Worm (Caenorhabditis elegans) whole organism, L3 larva: ENCODE results near the gene F58H1.8.

Experiments used
- R02D3.7 ChIP-seq: fragments of 150-350 bp; optimal IDR thresholded peaks from 2 replicates; lab custom pipeline; 2014; ENCODE audit warnings: missing biosample characterization, missing genetic modification characterization
- ZK546.5 ChIP-seq: sonication (generic microtip); optimal IDR thresholded peaks from 2 replicates; lab custom pipeline; 2017; ENCODE audit warnings: missing biosample characterization, missing genetic modification characterization
- aly-2 ChIP-seq: fragments of 150-350 bp; optimal IDR thresholded peaks from 2 replicates; lab custom pipeline; 2014; ENCODE audit warnings: missing biosample characterization, missing genetic modification characterization
- ama-1 ChIP-seq: fragments of 150-350 bp; optimal IDR thresholded peaks from 2 replicates; lab custom pipeline; 2018
- ceh-16 ChIP-seq: sonication (generic microtip); optimal IDR thresholded peaks from 2 replicates; lab custom pipeline; 2017; ENCODE audit warnings: missing biosample characterization, missing genetic modification characterization
- ceh-28 ChIP-seq: fragments of 150-350 bp; optimal IDR thresholded peaks from 2 replicates; lab custom pipeline; 2014; ENCODE audit warnings: missing biosample characterization, missing genetic modification reagents, missing genetic modification characterization
- ceh-82 ChIP-seq: fragments of 150-350 bp; optimal IDR thresholded peaks from 2 replicates; lab custom pipeline; 2014; ENCODE audit warnings: missing biosample characterization, missing genetic modification characterization
- ceh-9 ChIP-seq: sonication (generic microtip); optimal IDR thresholded peaks from 2 replicates; lab custom pipeline; 2018; ENCODE audit warnings: missing biosample characterization, missing genetic modification characterization
- egl-27 ChIP-seq: sonication (generic microtip); optimal IDR thresholded peaks from 4 replicates; lab custom pipeline; 2017; ENCODE audit warnings: missing biosample characterization, missing genetic modification reagents, missing genetic modification characterization
- egl-5 ChIP-seq: fragments of 150-350 bp; optimal IDR thresholded peaks from 2 replicates; lab custom pipeline; 2017; ENCODE audit warnings: missing biosample characterization, missing genetic modification reagents, missing genetic modification characterization, inconsistent platforms
- elt-1 ChIP-seq: fragments of 150-350 bp; optimal IDR thresholded peaks from 2 replicates; lab custom pipeline; 2014; ENCODE audit warnings: missing biosample characterization, missing genetic modification characterization
- elt-2 ChIP-seq: sonication (generic microtip); optimal IDR thresholded peaks from 2 replicates; lab custom pipeline; 2016; ENCODE audit warnings: missing genetic modification reagents, mild to moderate bottlenecking, missing genetic modification characterization, missing compliant biosample characterization
- elt-3 ChIP-seq, 3 experiments: fragments of 150-350 bp in 1 of 3; sonication (generic microtip) in 2 of 3; optimal IDR thresholded peaks; 2 replicates in 2 of 3; 4 replicates in 1 of 3; lab custom pipeline; 2014 to 2017; ENCODE audit warnings: missing biosample characterization in 3 of 3, missing genetic modification characterization in 3 of 3
- eor-1 ChIP-seq, 2 experiments: fragments of 150-350 bp; optimal IDR thresholded peaks; 2 replicates each; lab custom pipeline; 2014 to 2018; ENCODE audit warnings: missing biosample characterization in 2 of 2, missing genetic modification characterization in 2 of 2
- fkh-10 ChIP-seq: sonication (generic microtip); optimal IDR thresholded peaks from 2 replicates; lab custom pipeline; 2017; ENCODE audit warnings: missing biosample characterization, missing genetic modification reagents, missing genetic modification characterization
- fos-1 ChIP-seq: fragments of 150-350 bp; optimal IDR thresholded peaks from 2 replicates; lab custom pipeline; 2014; ENCODE audit warnings: missing biosample characterization, missing genetic modification characterization
- hmg-11 ChIP-seq: sonication (generic microtip); optimal IDR thresholded peaks from 2 replicates; lab custom pipeline; 2016; ENCODE audit warnings: missing genetic modification characterization, missing compliant biosample characterization
- jun-1 ChIP-seq: fragments of 150-350 bp; optimal IDR thresholded peaks from 2 replicates; lab custom pipeline; 2014; ENCODE audit warnings: missing biosample characterization, missing genetic modification reagents, missing genetic modification characterization
- lin-15B ChIP-seq: fragments of 150-350 bp; optimal IDR thresholded peaks from 2 replicates; lab custom pipeline; 2014; ENCODE audit warnings: missing biosample characterization, missing genetic modification characterization
- lin-39 ChIP-seq: fragments of 150-350 bp; optimal IDR thresholded peaks from 2 replicates; lab custom pipeline; 2018; ENCODE audit warnings: missing biosample characterization, missing genetic modification reagents, missing genetic modification characterization
- lsy-12 ChIP-seq: sonication (generic microtip); optimal IDR thresholded peaks from 2 replicates; lab custom pipeline; 2016; ENCODE audit warnings: mild to moderate bottlenecking, missing genetic modification characterization, missing compliant biosample characterization
- mdl-1 ChIP-seq: fragments of 150-350 bp; optimal IDR thresholded peaks from 2 replicates; lab custom pipeline; 2014; ENCODE audit warnings: missing biosample characterization, missing genetic modification characterization
- mml-1 ChIP-seq: fragments of 150-350 bp; sonication (generic microtip); optimal IDR thresholded peaks from 3 replicates; lab custom pipeline; 2014; ENCODE audit warnings: missing biosample characterization, missing genetic modification characterization
- nfya-1 ChIP-seq: sonication (generic microtip); optimal IDR thresholded peaks from 2 replicates; lab custom pipeline; 2017; ENCODE audit warnings: missing genetic modification characterization, mild to moderate bottlenecking, missing compliant biosample characterization, antibody characterized with exemption, moderate library complexity; ENCODE audit not compliant: insufficient read depth
- nhr-11 ChIP-seq: fragments of 150-350 bp; optimal IDR thresholded peaks from 2 replicates; lab custom pipeline; 2014; ENCODE audit warnings: missing biosample characterization, missing genetic modification characterization
- nhr-12 ChIP-seq: fragments of 150-350 bp; optimal IDR thresholded peaks from 2 replicates; lab custom pipeline; 2014; ENCODE audit warnings: missing biosample characterization, missing genetic modification characterization
- nhr-23 ChIP-seq: fragments of 150-350 bp; optimal IDR thresholded peaks from 2 replicates; lab custom pipeline; 2014; ENCODE audit warnings: missing biosample characterization, missing genetic modification reagents, missing genetic modification characterization
- nhr-237 ChIP-seq: fragments of 150-350 bp; optimal IDR thresholded peaks from 2 replicates; lab custom pipeline; 2014; ENCODE audit warnings: missing biosample characterization, missing genetic modification characterization
- nhr-25 ChIP-seq: sonication (generic microtip); optimal IDR thresholded peaks from 2 replicates; lab custom pipeline; 2017; ENCODE audit warnings: missing biosample characterization, missing genetic modification characterization
- nhr-28 ChIP-seq: fragments of 150-350 bp; optimal IDR thresholded peaks from 2 replicates; lab custom pipeline; 2014; ENCODE audit warnings: missing biosample characterization, missing genetic modification characterization
- nhr-43 ChIP-seq: sonication (generic microtip); optimal IDR thresholded peaks from 2 replicates; lab custom pipeline; 2016; ENCODE audit warnings: mild to moderate bottlenecking, missing genetic modification characterization, missing compliant biosample characterization; ENCODE audit not compliant: poor library complexity, severe bottlenecking
- nhr-67 ChIP-seq: fragments of 150-350 bp; optimal IDR thresholded peaks from 2 replicates; lab custom pipeline; 2014; ENCODE audit warnings: missing biosample characterization, missing genetic modification characterization
- nhr-76 ChIP-seq: fragments of 150-350 bp; sonication (generic microtip); optimal IDR thresholded peaks from 5 replicates; lab custom pipeline; 2014; ENCODE audit warnings: missing biosample characterization, missing genetic modification characterization
- nhr-77 ChIP-seq: fragments of 150-350 bp; optimal IDR thresholded peaks from 2 replicates; lab custom pipeline; 2014; ENCODE audit warnings: missing biosample characterization, missing genetic modification characterization
- pha-4 ChIP-seq: fragments of 150-350 bp; optimal IDR thresholded peaks from 2 replicates; lab custom pipeline; 2014; ENCODE audit warnings: missing biosample characterization, missing genetic modification reagents, missing genetic modification characterization
- pqm-1 ChIP-seq: fragments of 150-350 bp; optimal IDR thresholded peaks from 2 replicates; lab custom pipeline; 2017; ENCODE audit warnings: missing biosample characterization, missing genetic modification characterization, inconsistent platforms
- skn-1 ChIP-seq: fragments of 150-350 bp; optimal IDR thresholded peaks from 2 replicates; lab custom pipeline; 2014; ENCODE audit warnings: missing biosample characterization, missing genetic modification characterization
- snpc-4 ChIP-seq: fragments of 150-350 bp; optimal IDR thresholded peaks from 2 replicates; lab custom pipeline; 2014; ENCODE audit warnings: missing biosample characterization, missing genetic modification characterization
- tbx-2 ChIP-seq: sonication (generic microtip); optimal IDR thresholded peaks from 2 replicates; lab custom pipeline; 2016; ENCODE audit warnings: mild to moderate bottlenecking, missing genetic modification characterization, missing compliant biosample characterization
- unc-39 ChIP-seq: sonication (generic microtip); optimal IDR thresholded peaks from 4 replicates; lab custom pipeline; 2017; ENCODE audit warnings: missing biosample characterization, missing genetic modification characterization
- unc-62 ChIP-seq: fragments of 150-350 bp; sonication (generic microtip); optimal IDR thresholded peaks from 4 replicates; lab custom pipeline; 2014; ENCODE audit warnings: missing biosample characterization, missing genetic modification reagents, missing genetic modification characterization
- ztf-11 ChIP-seq: fragments of 150-350 bp; optimal IDR thresholded peaks from 2 replicates; lab custom pipeline; 2014; ENCODE audit warnings: missing biosample characterization, missing genetic modification characterization
- ztf-4 ChIP-seq: fragments of 150-350 bp; optimal IDR thresholded peaks from 2 replicates; lab custom pipeline; 2014; ENCODE audit warnings: missing biosample characterization, missing genetic modification characterization

Gene F58H1.8

ce11 chrV:11934848-11935247 lies at the start of gene F58H1.8:
Gene F58H1.8 (plus strand): TSS chrV:11935148.
- TF ChIP-seq nhr-77 (tag; lab: Kevin White, UChicago), result no peak
- no peak for TF ChIP-seq fkh-10
- no peak for TF ChIP-seq ceh-16 (tag; lab: Kevin White, UChicago)
- TF ChIP-seq ceh-9 (tag; lab: Kevin White, UChicago), result no peak
- TF ChIP-seq ceh-28, result no peak
- no peak for TF ChIP-seq tbx-2
- no peak for TF ChIP-seq elt-1 (tag; lab: Kevin White, UChicago)
- TF ChIP-seq nhr-76 (tag; lab: Kevin White, UChicago), result no peak
- no peak for TF ChIP-seq pha-4 (tag; lab: Kevin White, UChicago)
- TF ChIP-seq skn-1, result no peak
- no peak for TF ChIP-seq nhr-23
- no peak for TF ChIP-seq nhr-11 (tag; lab: Kevin White, UChicago)
- TF ChIP-seq lsy-12 (tag; lab: Kevin White, UChicago), result no peak
- no peak for TF ChIP-seq pqm-1 (tag; lab: Kevin White, UChicago)
- no peak for TF ChIP-seq ztf-11 (tag; lab: Kevin White, UChicago)
- TF ChIP-seq fos-1 (tag; lab: Kevin White, UChicago), result no peak

ce11 chrV:11885939-11886338 lies 49.0 kb upstream of the F58H1.8 start:
- TF ChIP-seq nhr-237 (tag; lab: Kevin White, UChicago) (no peak), nhr-28 (tag; lab: Kevin White, UChicago) (no peak), fos-1 (tag; lab: Kevin White, UChicago) (no peak), nhr-23 (peak; percentile 59), fkh-10 (no peak), ztf-4 (tag; lab: Kevin White, UChicago) (no peak), lin-39 (peak; percentile 2), nhr-43 (tag; lab: Kevin White, UChicago) (peak; percentile 68), pqm-1 (tag; lab: Kevin White, UChicago) (peak; percentile 91), nhr-76 (tag; lab: Kevin White, UChicago) (no peak), pha-4 (tag; lab: Kevin White, UChicago) (peak; percentile 85), snpc-4 (tag; lab: Kevin White, UChicago) (no peak), egl-27 (tag; lab: Kevin White, UChicago) (no peak), ama-1 (lab: Kevin White, UChicago) (peak; percentile 86), elt-2 (tag; lab: Kevin White, UChicago) (peak; percentile 85), mdl-1 (peak; percentile 47), nhr-11 (tag; lab: Kevin White, UChicago) (no peak), jun-1 (peak; percentile 93), nfya-1 (peak; percentile 27)
- TF ChIP-seq, all 47 proteins: peak for 10

- TF ChIP-seq R02D3.7 (no peak), nhr-25 (tag; lab: Kevin White, UChicago) (peak; percentile 10), eor-1 (tag; optimal IDR thresholded peaks at IDR 0.05; lab: Kevin White, UChicago) (no peak), fos-1 (tag; lab: Kevin White, UChicago) (no peak), nfya-1 (peak; percentile 59), nhr-43 (tag; lab: Kevin White, UChicago) (peak; percentile 95), mml-1 (tag; lab: Kevin White, UChicago) (peak; percentile 26), pha-4 (tag; lab: Kevin White, UChicago) (peak; percentile 70), ceh-28 (peak; percentile 44), jun-1 (peak; percentile 96), nhr-28 (tag; lab: Kevin White, UChicago) (no peak), mdl-1 (peak; percentile 94), lsy-12 (tag; lab: Kevin White, UChicago) (no peak), tbx-2 (peak; percentile 33), skn-1 (no peak), egl-27 (tag; lab: Kevin White, UChicago) (no peak), unc-39 (no peak), pqm-1 (tag; lab: Kevin White, UChicago) (peak; percentile 98), egl-5 (tag; lab: Kevin White, UChicago) (no peak), ztf-4 (tag; lab: Kevin White, UChicago) (peak; percentile 20), snpc-4 (tag; lab: Kevin White, UChicago) (no peak), ZK546.5 (tag; lab: Kevin White, UChicago) (no peak), aly-2 (tag; lab: Kevin White, UChicago) (no peak), nhr-11 (tag; lab: Kevin White, UChicago) (no peak), nhr-67 (tag; lab: Kevin White, UChicago) (no peak), ceh-82 (no peak), nhr-76 (tag; lab: Kevin White, UChicago) (peak; percentile 22), unc-62 (GFP tag; lab: Kevin White, UChicago) (no peak), lin-15B (tag; lab: Kevin White, UChicago) (no peak), ztf-11 (tag; lab: Kevin White, UChicago) (no peak), nhr-12 (no peak), nhr-23 (peak; percentile 76), elt-2 (tag; lab: Kevin White, UChicago) (peak; percentile 47), ama-1 (lab: Kevin White, UChicago) (peak; percentile 96), lin-39 (no peak), ceh-16 (tag; lab: Kevin White, UChicago) (no peak), elt-3 (tag; optimal IDR thresholded peaks at IDR 0.05; lab: Kevin White, UChicago) (peak in 1 of 3 experiments; percentile 25), hmg-11 (tag; lab: Kevin White, UChicago) (no peak)
These were observed 46.9 kb upstream of the F58H1.8 start, which contains the start of gene adh-1 for ce11 chrV:11887988-11888499. Gene adh-1 (plus strand): TSS chrV:11888248.
